Fruit fly (Drosophila melanogaster) whole organism, prepupa: ENCODE data around the gene Grip71.

Experiments
- CG11294 ChIP-seq: fragments of 200-800 bp; sonication (Bioruptor generic); IDR thresholded peaks from 2 replicates; pipeline ENCODE4 v1.3.6; 2022; ENCODE audit warnings: missing biosample characterization, missing genetic modification characterization
- CG15336 ChIP-seq: fragments of 200-800 bp; sonication (Bioruptor generic); IDR thresholded peaks from 2 replicates; pipeline ENCODE4 v1.3.6; 2022; ENCODE audit warnings: missing biosample characterization, missing genetic modification characterization
- CG1621 ChIP-seq: fragments of 200-800 bp; sonication (Bioruptor generic); optimal IDR thresholded peaks from 3 replicates; lab custom pipeline; 2018; ENCODE audit warnings: missing biosample characterization, mild to moderate bottlenecking, missing genetic modification characterization
- CG16779 ChIP-seq: fragments of 200-800 bp; sonication (Bioruptor generic); optimal IDR thresholded peaks from 3 replicates; lab custom pipeline; 2017; ENCODE audit warnings: missing biosample characterization, mild to moderate bottlenecking, missing genetic modification characterization
- CG3032 ChIP-seq: fragments of 200-800 bp; optimal IDR thresholded peaks from 2 replicates; lab custom pipeline; 2019; ENCODE audit warnings: missing biosample characterization, mild to moderate bottlenecking, missing genetic modification characterization, moderate library complexity
- CG31627 ChIP-seq: fragments of 200-800 bp; sonication (Bioruptor generic); optimal IDR thresholded peaks from 3 replicates; lab custom pipeline; 2016; ENCODE audit warnings: missing biosample characterization, missing genetic modification characterization
- CG34406 ChIP-seq: fragments of 200-800 bp; sonication (Bioruptor generic); optimal IDR thresholded peaks from 3 replicates; lab custom pipeline; 2016; ENCODE audit warnings: missing biosample characterization, missing genetic modification characterization
- CG6276 ChIP-seq: fragments of 200-800 bp; sonication (Bioruptor generic); optimal IDR thresholded peaks from 2 replicates; lab custom pipeline; 2017; ENCODE audit warnings: missing biosample characterization, mild to moderate bottlenecking, missing genetic modification characterization
- CG6808 ChIP-seq: fragments of 200-800 bp; sonication (Bioruptor generic); optimal IDR thresholded peaks from 3 replicates; lab custom pipeline; 2017; ENCODE audit warnings: missing biosample characterization, missing genetic modification characterization, mild to moderate bottlenecking, moderate library complexity, missing genetic modification reagents
- CG6854 ChIP-seq: fragments of 200-800 bp; sonication (Bioruptor generic); optimal IDR thresholded peaks from 2 replicates; lab custom pipeline; 2017; ENCODE audit warnings: missing biosample characterization, mild to moderate bottlenecking, missing genetic modification characterization
- CG8119 ChIP-seq: fragments of 200-800 bp; sonication (Bioruptor generic); IDR thresholded peaks from 3 replicates; pipeline ENCODE4 v1.3.6; 2022; ENCODE audit warnings: missing biosample characterization, missing genetic modification characterization
- CG8319 ChIP-seq: fragments of 200-800 bp; sonication (Bioruptor generic); optimal IDR thresholded peaks from 3 replicates; lab custom pipeline; 2016; ENCODE audit warnings: missing biosample characterization, missing genetic modification characterization
- CG8632 ChIP-seq: fragments of 200-800 bp; sonication (Bioruptor generic); optimal IDR thresholded peaks from 3 replicates; lab custom pipeline; 2016; ENCODE audit warnings: missing biosample characterization, missing genetic modification characterization
- CG9139 ChIP-seq: fragments of 200-800 bp; sonication (Bioruptor generic); optimal IDR thresholded peaks from 3 replicates; lab custom pipeline; 2017; ENCODE audit warnings: missing biosample characterization, mild to moderate bottlenecking, missing genetic modification characterization
- Eip75B ChIP-seq: fragments of 200-800 bp; sonication (Bioruptor generic); optimal IDR thresholded peaks from 3 replicates; lab custom pipeline; 2016; ENCODE audit warnings: missing biosample characterization, missing genetic modification characterization
- Eip78C ChIP-seq: fragments of 200-800 bp; sonication (Bioruptor generic); peaks from one replicate; lab custom pipeline; 2016; ENCODE audit warnings: missing biosample characterization, missing genetic modification characterization
- Eip93F ChIP-seq: fragments of 200-800 bp; sonication (Bioruptor generic); optimal IDR thresholded peaks from 2 replicates; lab custom pipeline; 2016; ENCODE audit warnings: missing biosample characterization, mild to moderate bottlenecking, missing genetic modification characterization
- Ets96B ChIP-seq: fragments of 200-800 bp; optimal IDR thresholded peaks from 2 replicates; lab custom pipeline; 2019; ENCODE audit warnings: missing biosample characterization, mild to moderate bottlenecking, missing genetic modification characterization, moderate library complexity
- Hr38 ChIP-seq: sonication (Bioruptor generic); optimal IDR thresholded peaks from 2 replicates; lab custom pipeline; 2016; ENCODE audit warnings: missing biosample characterization, missing genetic modification characterization
- Hr39 ChIP-seq: fragments of 200-800 bp; sonication (Bioruptor generic); optimal IDR thresholded peaks from 2 replicates; lab custom pipeline; 2016; ENCODE audit warnings: missing biosample characterization, missing genetic modification characterization
- Hr4 ChIP-seq: fragments of 200-800 bp; sonication (Bioruptor generic); optimal IDR thresholded peaks from 3 replicates; lab custom pipeline; 2016; ENCODE audit warnings: missing biosample characterization, missing genetic modification characterization
- Smox ChIP-seq: fragments of 200-800 bp; sonication (Bioruptor generic); optimal IDR thresholded peaks from 3 replicates; lab custom pipeline; 2016; ENCODE audit warnings: missing biosample characterization, missing genetic modification characterization
- Sox102F ChIP-seq: fragments of 200-800 bp; sonication (Bioruptor generic); optimal IDR thresholded peaks from 2 replicates; lab custom pipeline; 2016; ENCODE audit warnings: missing biosample characterization, mild to moderate bottlenecking, missing genetic modification characterization
- Sox14 ChIP-seq: fragments of 200-800 bp; sonication (Bioruptor generic); optimal IDR thresholded peaks from 3 replicates; lab custom pipeline; 2016; ENCODE audit warnings: missing biosample characterization, missing genetic modification characterization
- Sox15 ChIP-seq: fragments of 200-800 bp; sonication (Bioruptor generic); optimal IDR thresholded peaks from 3 replicates; lab custom pipeline; 2016; ENCODE audit warnings: missing biosample characterization, missing genetic modification characterization
- achi ChIP-seq: fragments of 200-800 bp; sonication (Bioruptor generic); optimal IDR thresholded peaks from 3 replicates; lab custom pipeline; 2016; ENCODE audit warnings: missing biosample characterization, missing genetic modification characterization
- cyc ChIP-seq: fragments of 200-800 bp; sonication (Bioruptor generic); optimal IDR thresholded peaks from 3 replicates; lab custom pipeline; 2016; ENCODE audit warnings: missing biosample characterization, missing genetic modification characterization
- dac ChIP-seq: fragments of 200-800 bp; sonication (Bioruptor generic); optimal IDR thresholded peaks from 2 replicates; lab custom pipeline; 2017; ENCODE audit warnings: missing biosample characterization, mild to moderate bottlenecking, missing genetic modification characterization
- dsx ChIP-seq: fragments of 200-800 bp; optimal IDR thresholded peaks from 3 replicates; lab custom pipeline; 2019; ENCODE audit warnings: missing biosample characterization, mild to moderate bottlenecking, missing genetic modification characterization, moderate library complexity; ENCODE audit not compliant: poor library complexity, severe bottlenecking
- eg ChIP-seq: fragments of 200-800 bp; sonication (Bioruptor generic); IDR thresholded peaks from 3 replicates; pipeline ENCODE4 v1.3.6; 2022; ENCODE audit warnings: missing biosample characterization, missing genetic modification characterization
- fd59A ChIP-seq: fragments of 200-800 bp; sonication (Bioruptor generic); optimal IDR thresholded peaks from 2 replicates; lab custom pipeline; 2017; ENCODE audit warnings: missing biosample characterization, mild to moderate bottlenecking, missing genetic modification characterization, missing genetic modification reagents
- fkh ChIP-seq: fragments of 200-800 bp; sonication (Bioruptor generic); optimal IDR thresholded peaks from 3 replicates; lab custom pipeline; 2017; ENCODE audit warnings: missing biosample characterization, mild to moderate bottlenecking, missing genetic modification characterization, moderate library complexity
- lz ChIP-seq: fragments of 200-800 bp; sonication (Bioruptor generic); optimal IDR thresholded peaks from 3 replicates; lab custom pipeline; 2016; ENCODE audit warnings: missing biosample characterization, missing genetic modification characterization
- net ChIP-seq: fragments of 200-800 bp; sonication (Bioruptor generic); optimal IDR thresholded peaks from 3 replicates; lab custom pipeline; 2016; ENCODE audit warnings: missing biosample characterization, missing genetic modification characterization
- pdm3 ChIP-seq: fragments of 200-800 bp; sonication (Bioruptor generic); optimal IDR thresholded peaks from 3 replicates; lab custom pipeline; 2016; ENCODE audit warnings: missing biosample characterization, missing genetic modification characterization
- salr ChIP-seq, 2 experiments: fragments of 200-800 bp; sonication (Bioruptor generic); optimal IDR thresholded peaks; 3 replicates each; lab custom pipeline; 2016 to 2018; ENCODE audit warnings: missing biosample characterization in 2 of 2, missing genetic modification characterization in 2 of 2, mild to moderate bottlenecking in 1 of 2
- spab ChIP-seq: fragments of 200-800 bp; sonication (Bioruptor generic); optimal IDR thresholded peaks from 2 replicates; lab custom pipeline; 2017; ENCODE audit warnings: missing biosample characterization, mild to moderate bottlenecking, missing genetic modification characterization, missing genetic modification reagents
- svp ChIP-seq: fragments of 200-800 bp; sonication (Bioruptor generic); peaks from one replicate; lab custom pipeline; 2016; ENCODE audit warnings: missing biosample characterization, missing genetic modification characterization
- vri ChIP-seq: fragments of 200-800 bp; sonication (Bioruptor generic); optimal IDR thresholded peaks from 3 replicates; lab custom pipeline; 2016; ENCODE audit warnings: missing biosample characterization, mild to moderate bottlenecking, missing genetic modification characterization

The Grip71 gene

dm6 chr2L:18732760-18733530 is 24.3 kb downstream of the Grip71 start (continued):
- TF ChIP-seq net (peak; percentile 12), Eip93F (no peak), CG16779 (tag; lab: Kevin White, UChicago) (peak; percentile 2), CG9139 (no peak), Sox15 (GFP tag; lab: Kevin White, UChicago) (no peak), vri (GFP tag; lab: Kevin White, UChicago) (no peak), CG3032 (tag; lab: Kevin White, UChicago) (no peak), Sox14 (GFP tag; lab: Kevin White, UChicago) (no peak), CG6808 (GFP tag; lab: Kevin White, UChicago) (peak; percentile 37), CG15336 (no peak; the same call in 1 of the 2 replicates), Ets96B (no peak), CG31627 (GFP tag; lab: Kevin White, UChicago) (no peak), Eip75B (peak; percentile 42), cyc (GFP tag; lab: Kevin White, UChicago) (no peak), eg (GFP tag; lab: Robert Waterston, UW) (peak; percentile 40; the same call in 1 of the 3 replicates), pdm3 (no peak), CG8119 (GFP tag; lab: Robert Waterston, UW) (no peak), CG6276 (GFP tag; lab: Kevin White, UChicago) (no peak), spab (GFP tag; lab: Kevin White, UChicago) (no peak), CG8632 (no peak), Hr39 (GFP tag; lab: Kevin White, UChicago) (no peak), CG6854 (no peak), Hr38 (GFP tag; lab: Kevin White, UChicago) (no peak), fd59A (GFP tag; lab: Kevin White, UChicago) (no peak), dac (GFP tag; lab: Kevin White, UChicago) (no peak), dsx (GFP tag; lab: Kevin White, UChicago) (peak; percentile 28), Smox (GFP tag; lab: Kevin White, UChicago) (peak; percentile 25), salr (GFP tag; optimal IDR thresholded peaks at IDR 0.05; lab: Kevin White, UChicago) (no peak), CG11294 (GFP tag; lab: Robert Waterston, UW) (no peak), CG8319 (no peak), Sox102F (GFP tag; lab: Kevin White, UChicago) (peak; percentile 6), Hr4 (GFP tag; lab: Kevin White, UChicago) (no peak)

- TF ChIP-seq svp (peak; percentile 11), eg (GFP tag; lab: Robert Waterston, UW) (peak; percentile 48; the same call in 1 of the 3 replicates), fkh (GFP tag; lab: Kevin White, UChicago) (peak; percentile 52), dsx (GFP tag; lab: Kevin White, UChicago) (no peak), CG11294 (GFP tag; lab: Robert Waterston, UW) (no peak)
- TF ChIP-seq, all 60 proteins: peak for 3
Measured at dm6 chr2L:18735553-18736167, 27.0 kb downstream of the Grip71 start.

- TF ChIP-seq Ets96B (no peak), achi (GFP tag; lab: Kevin White, UChicago) (no peak), CG1621 (no peak), CG34406 (GFP tag; lab: Kevin White, UChicago) (no peak), CG3032 (tag; lab: Kevin White, UChicago) (no peak), fkh (GFP tag; lab: Kevin White, UChicago) (peak; percentile 19), Eip78C (GFP tag; lab: Kevin White, UChicago) (peak; percentile 27), lz (GFP tag; lab: Kevin White, UChicago) (no peak), cyc (GFP tag; lab: Kevin White, UChicago) (no peak)
Measured at dm6 chr2L:18737239-18737638, 28.6 kb downstream of the Grip71 start.
